Fruit fly (Drosophila melanogaster) whole organism, embryonic: ENCODE measurements around the gene wus.

Experiments
- Asciz ChIP-seq: fragments of 200-800 bp; sonication (Bioruptor generic); optimal IDR thresholded peaks from 2 replicates; lab custom pipeline; 2017; ENCODE audit warnings: missing biosample characterization, mild to moderate bottlenecking, missing genetic modification characterization, missing genetic modification reagents
- CG10274 ChIP-seq: fragments of 200-800 bp; sonication (Bioruptor generic); optimal IDR thresholded peaks from 3 replicates; lab custom pipeline; 2017; ENCODE audit warnings: missing biosample characterization, mild to moderate bottlenecking, missing genetic modification characterization
- CG10366 ChIP-seq: fragments of 200-800 bp; sonication (Bioruptor generic); IDR thresholded peaks from 2 replicates; pipeline ENCODE4 v1.3.6; 2022; ENCODE audit warnings: missing biosample characterization, missing genetic modification characterization
- CG11093 ChIP-seq: fragments of 200-800 bp; sonication (Bioruptor generic); IDR thresholded peaks from 3 replicates; pipeline ENCODE4 v1.3.6; 2022; ENCODE audit warnings: missing biosample characterization, missing genetic modification characterization
- CG11456 ChIP-seq: fragments of 200-800 bp; sonication (Bioruptor generic); IDR thresholded peaks from 3 replicates; pipeline ENCODE4 v1.3.6; 2022; ENCODE audit warnings: missing biosample characterization, missing genetic modification characterization
- CG11723 ChIP-seq: fragments of 200-800 bp; sonication (Bioruptor generic); optimal IDR thresholded peaks from 2 replicates; lab custom pipeline; 2017; ENCODE audit warnings: missing biosample characterization, mild to moderate bottlenecking, missing genetic modification characterization
- CG12744 ChIP-seq: fragments of 200-800 bp; sonication (Bioruptor generic); optimal IDR thresholded peaks from 2 replicates; lab custom pipeline; 2016; ENCODE audit warnings: missing biosample characterization, missing genetic modification characterization
- CG13894 ChIP-seq: fragments of 200-800 bp; sonication (Bioruptor generic); optimal IDR thresholded peaks from 3 replicates; lab custom pipeline; 2018; ENCODE audit warnings: missing biosample characterization, mild to moderate bottlenecking, missing genetic modification characterization, moderate library complexity
- CG14965 ChIP-seq: fragments of 200-800 bp; sonication (Bioruptor generic); optimal IDR thresholded peaks from 2 replicates; lab custom pipeline; 2016; ENCODE audit warnings: missing biosample characterization, missing genetic modification characterization, borderline replicate concordance
- CG15601 ChIP-seq: fragments of 200-800 bp; sonication (Bioruptor generic); optimal IDR thresholded peaks from 3 replicates; lab custom pipeline; 2019; ENCODE audit warnings: missing biosample characterization, mild to moderate bottlenecking, missing genetic modification characterization, moderate library complexity
- CG15696 ChIP-seq: fragments of 200-800 bp; sonication (Bioruptor generic); optimal IDR thresholded peaks from 2 replicates; lab custom pipeline; 2019; ENCODE audit warnings: missing biosample characterization, mild to moderate bottlenecking, missing genetic modification characterization, moderate library complexity
- CG17802 ChIP-seq: fragments of 200-800 bp; sonication (Bioruptor generic); optimal IDR thresholded peaks from 2 replicates; lab custom pipeline; 2018; ENCODE audit warnings: missing biosample characterization, mild to moderate bottlenecking, missing genetic modification characterization, moderate library complexity
- CG31388 ChIP-seq: fragments of 200-800 bp; sonication (Bioruptor generic); optimal IDR thresholded peaks from 2 replicates; lab custom pipeline; 2016; ENCODE audit warnings: missing biosample characterization, missing genetic modification characterization
- CG31441 ChIP-seq: fragments of 200-800 bp; sonication (Bioruptor generic); IDR thresholded peaks from 2 replicates; pipeline ENCODE4 v1.3.6; 2022; ENCODE audit warnings: missing biosample characterization, missing genetic modification characterization
- CG33557 ChIP-seq: fragments of 200-800 bp; sonication (Bioruptor generic); optimal IDR thresholded peaks from 2 replicates; lab custom pipeline; 2019; ENCODE audit warnings: missing biosample characterization, mild to moderate bottlenecking, missing genetic modification characterization, moderate library complexity
- CG3407 ChIP-seq: fragments of 200-800 bp; sonication (Bioruptor generic); optimal IDR thresholded peaks from 2 replicates; lab custom pipeline; 2018; ENCODE audit warnings: missing biosample characterization, mild to moderate bottlenecking, missing genetic modification characterization
- CG34224 ChIP-seq: fragments of 200-800 bp; sonication (Bioruptor generic); IDR thresholded peaks from 3 replicates; pipeline ENCODE4 v1.3.6; 2022; ENCODE audit warnings: missing biosample characterization, missing genetic modification characterization; ENCODE audit not compliant: partially characterized antibody
- CG42726 ChIP-seq: fragments of 200-800 bp; sonication (Bioruptor generic); IDR thresholded peaks from 2 replicates; pipeline ENCODE4 v1.3.6; 2022; ENCODE audit warnings: missing biosample characterization, missing genetic modification characterization; ENCODE audit not compliant: partially characterized antibody
- CG4282 ChIP-seq: fragments of 200-800 bp; sonication (Bioruptor generic); optimal IDR thresholded peaks from 2 replicates; lab custom pipeline; 2016; ENCODE audit warnings: missing biosample characterization, missing genetic modification characterization
- CG4328 ChIP-seq: fragments of 200-800 bp; sonication (Bioruptor generic); optimal IDR thresholded peaks from 3 replicates; lab custom pipeline; 2017; ENCODE audit warnings: missing biosample characterization, missing genetic modification reagents, missing genetic modification characterization
- CG8281 ChIP-seq: fragments of 200-800 bp; sonication (Bioruptor generic); optimal IDR thresholded peaks from 2 replicates; lab custom pipeline; 2018; ENCODE audit warnings: missing biosample characterization, mild to moderate bottlenecking, missing genetic modification characterization, moderate library complexity
- CG8924 ChIP-seq: fragments of 200-800 bp; optimal IDR thresholded peaks from 3 replicates; lab custom pipeline; 2019; ENCODE audit warnings: missing biosample characterization, mild to moderate bottlenecking, missing genetic modification characterization, moderate library complexity
- CG9817 ChIP-seq: fragments of 200-800 bp; sonication (Bioruptor generic); optimal IDR thresholded peaks from 2 replicates; lab custom pipeline; 2018; ENCODE audit warnings: missing biosample characterization, mild to moderate bottlenecking, missing genetic modification characterization, moderate library complexity
- Elba2 ChIP-seq: fragments of 200-800 bp; sonication (Bioruptor generic); optimal IDR thresholded peaks from 3 replicates; lab custom pipeline; 2016; ENCODE audit warnings: missing biosample characterization, missing genetic modification characterization
- Ets65A ChIP-seq: fragments of 200-800 bp; sonication (Bioruptor generic); peaks from one replicate; lab custom pipeline; 2016; ENCODE audit warnings: missing biosample characterization, missing genetic modification characterization
- Hey ChIP-seq: fragments of 200-800 bp; sonication (Bioruptor generic); optimal IDR thresholded peaks from 3 replicates; lab custom pipeline; 2018; ENCODE audit warnings: missing biosample characterization, mild to moderate bottlenecking, missing genetic modification characterization
- HmgZ ChIP-seq: fragments of 200-800 bp; sonication (Bioruptor generic); optimal IDR thresholded peaks from 2 replicates; lab custom pipeline; 2018; ENCODE audit warnings: missing biosample characterization, mild to moderate bottlenecking, missing genetic modification characterization
- NFAT ChIP-seq: fragments of 200-800 bp; sonication (Bioruptor generic); IDR thresholded peaks from 2 replicates; pipeline ENCODE4 v1.3.6; 2022; ENCODE audit warnings: missing biosample characterization, missing genetic modification characterization
- Side ChIP-seq: fragments of 200-800 bp; sonication (Bioruptor generic); optimal IDR thresholded peaks from 2 replicates; lab custom pipeline; 2016; ENCODE audit warnings: missing biosample characterization, missing genetic modification characterization
- Sry-β ChIP-seq: fragments of 200-800 bp; sonication (Bioruptor generic); optimal IDR thresholded peaks from 2 replicates; lab custom pipeline; 2018; ENCODE audit warnings: missing biosample characterization, mild to moderate bottlenecking, missing genetic modification characterization, moderate library complexity
- abd-A ChIP-seq: fragments of 200-800 bp; sonication (Bioruptor generic); optimal IDR thresholded peaks from 3 replicates; lab custom pipeline; 2019; ENCODE audit warnings: missing biosample characterization, mild to moderate bottlenecking, missing genetic modification characterization, moderate library complexity
- ash1 ChIP-seq: fragments of 200-800 bp; sonication (Bioruptor generic); optimal IDR thresholded peaks from 2 replicates; lab custom pipeline; 2018; ENCODE audit warnings: missing biosample characterization, mild to moderate bottlenecking, missing genetic modification characterization
- cad ChIP-seq: fragments of >200 bp; optimal IDR thresholded peaks from 2 replicates; lab custom pipeline; 2017; ENCODE audit warnings: missing biosample characterization, missing genetic modification characterization
- chinmo ChIP-seq: fragments of 200-800 bp; sonication (Bioruptor generic); IDR thresholded peaks from 4 replicates; pipeline ENCODE4 v1.3.6; 2022; ENCODE audit warnings: missing biosample characterization, missing genetic modification characterization; ENCODE audit not compliant: partially characterized antibody
- dm ChIP-seq: fragments of 200-800 bp; sonication (Bioruptor generic); optimal IDR thresholded peaks from 3 replicates; lab custom pipeline; 2016; ENCODE audit warnings: missing biosample characterization, missing genetic modification characterization
- ewg ChIP-seq: fragments of 200-800 bp; sonication (Bioruptor generic); optimal IDR thresholded peaks from 3 replicates; lab custom pipeline; 2017; ENCODE audit warnings: mild to moderate bottlenecking, missing biosample characterization, missing genetic modification reagents, missing genetic modification characterization
- fru ChIP-seq: fragments of >200 bp; optimal IDR thresholded peaks from 2 replicates; lab custom pipeline; 2017
- knrl ChIP-seq: fragments of 200-800 bp; sonication (Bioruptor generic); IDR thresholded peaks from 3 replicates; pipeline ENCODE4 v1.3.6; 2022; ENCODE audit warnings: missing biosample characterization, missing genetic modification characterization; ENCODE audit not compliant: partially characterized antibody
- lola ChIP-seq, 3 experiments: fragments of >200 bp in 2 of 3; fragments of 200-800 bp in 1 of 3; sonication (Bioruptor generic) in 1 of 3; optimal IDR thresholded peaks; 2 replicates each; lab custom pipeline; 2017 to 2019; ENCODE audit warnings: missing biosample characterization in 3 of 3, missing genetic modification characterization in 3 of 3, mild to moderate bottlenecking in 1 of 3, moderate library complexity in 1 of 3
- maf-S ChIP-seq: fragments of 200-800 bp; sonication (Bioruptor generic); optimal IDR thresholded peaks from 2 replicates; lab custom pipeline; 2016; ENCODE audit warnings: missing biosample characterization, missing genetic modification characterization
- nerfin-1 ChIP-seq: fragments of 200-800 bp; sonication (Bioruptor generic); optimal IDR thresholded peaks from 3 replicates; lab custom pipeline; 2019; ENCODE audit warnings: missing biosample characterization, mild to moderate bottlenecking, missing genetic modification characterization, moderate library complexity
- p53 ChIP-seq: fragments of 200-800 bp; sonication (Bioruptor generic); optimal IDR thresholded peaks from 2 replicates; lab custom pipeline; 2016; ENCODE audit warnings: missing biosample characterization, missing genetic modification characterization
- pnt ChIP-seq: fragments of 200-800 bp; sonication (Bioruptor generic); optimal IDR thresholded peaks from 3 replicates; lab custom pipeline; 2016; ENCODE audit warnings: missing biosample characterization, missing genetic modification characterization
- pzg ChIP-seq: fragments of 200-800 bp; sonication (Bioruptor generic); optimal IDR thresholded peaks from 3 replicates; lab custom pipeline; 2018; ENCODE audit warnings: missing biosample characterization, mild to moderate bottlenecking, missing genetic modification characterization, moderate library complexity
- repo ChIP-seq: fragments of 200-800 bp; sonication (Bioruptor generic); optimal IDR thresholded peaks from 2 replicates; lab custom pipeline; 2016; ENCODE audit warnings: missing biosample characterization, missing genetic modification characterization
- scrt ChIP-seq: fragments of 200-800 bp; sonication (Bioruptor generic); optimal IDR thresholded peaks from 2 replicates; lab custom pipeline; 2018; ENCODE audit warnings: missing biosample characterization, mild to moderate bottlenecking, missing genetic modification characterization, moderate library complexity
- sens ChIP-seq: fragments of 200-800 bp; sonication (Bioruptor generic); peaks from one replicate; lab custom pipeline; 2016; ENCODE audit warnings: missing biosample characterization, missing genetic modification characterization
- shn ChIP-seq: fragments of 200-800 bp; sonication (Bioruptor generic); optimal IDR thresholded peaks from 3 replicates; lab custom pipeline; 2016; ENCODE audit warnings: missing biosample characterization, missing genetic modification characterization
- sr ChIP-seq: fragments of 200-800 bp; sonication (Bioruptor generic); IDR thresholded peaks from 3 replicates; pipeline ENCODE4 v1.3.6; 2022; ENCODE audit warnings: missing biosample characterization, missing genetic modification characterization
- stc ChIP-seq: fragments of 200-800 bp; sonication (Bioruptor generic); IDR thresholded peaks from 2 replicates; pipeline ENCODE4 v1.3.6; 2022; ENCODE audit warnings: missing biosample characterization, missing genetic modification characterization
- ttk ChIP-seq: fragments of 200-800 bp; sonication (Bioruptor generic); IDR thresholded peaks from 2 replicates; pipeline ENCODE4 v2.1.2; 2022; ENCODE audit warnings: missing biosample characterization, missing genetic modification characterization

wus gene

dm6 chrX:16944049-16944532, 3.4 kb upstream of the wus start (continued):
- no peak for TF ChIP-seq maf-S (GFP tag; lab: Kevin White, UChicago)
- TF ChIP-seq ash1 (GFP tag; lab: Kevin White, UChicago) = no peak
- no peak for TF ChIP-seq CG17802 (tag; lab: Kevin White, UChicago)
- TF ChIP-seq Hey (tag; lab: Kevin White, UChicago) = no peak
- peak; percentile 19 for TF ChIP-seq abd-A (tag; lab: Kevin White, UChicago)
- TF ChIP-seq stc (GFP tag; lab: Robert Waterston, UW) = peak; percentile 49; the same call in 1 of the 2 replicates
- no peak for TF ChIP-seq CG34224 (GFP tag; lab: Robert Waterston, UW)
- peak; percentile 47 for TF ChIP-seq Asciz (GFP tag; lab: Kevin White, UChicago)
- no peak for TF ChIP-seq CG42726 (GFP tag; lab: Robert Waterston, UW)
- TF ChIP-seq CG11456 (GFP tag; lab: Robert Waterston, UW) = no peak
- TF ChIP-seq pzg = no peak
- peak; percentile 50 for TF ChIP-seq scrt (GFP tag; lab: Kevin White, UChicago)
- no peak for TF ChIP-seq CG4282
- no peak for TF ChIP-seq CG11093
- TF ChIP-seq ewg = no peak
- TF ChIP-seq chinmo = 0 out of 4 replicates have a peak, but pooled peaks have one; percentile 19
- no peak for TF ChIP-seq shn (GFP tag; lab: Kevin White, UChicago)
- peak; percentile 42 for TF ChIP-seq CG8281 (tag; lab: Kevin White, UChicago)
- no peak for TF ChIP-seq CG33557 (GFP tag; lab: Kevin White, UChicago)
- TF ChIP-seq CG3407 (GFP tag; lab: Kevin White, UChicago) = no peak
- no peak for TF ChIP-seq CG15601
- no peak for TF ChIP-seq repo (GFP tag; lab: Kevin White, UChicago)
- no peak for TF ChIP-seq CG12744 (GFP tag; lab: Kevin White, UChicago)
- TF ChIP-seq cad (GFP tag; lab: Kevin White, UChicago) = no peak
- peak; percentile 40 for TF ChIP-seq HmgZ (tag; lab: Kevin White, UChicago)
- TF ChIP-seq pnt (GFP tag; lab: Kevin White, UChicago) = no peak
- TF ChIP-seq CG14965 (GFP tag; lab: Kevin White, UChicago) = no peak
- TF ChIP-seq CG10274 (GFP tag; lab: Kevin White, UChicago) = no peak
- TF ChIP-seq CG31441 = peak; percentile 78
- TF ChIP-seq nerfin-1 (tag; lab: Kevin White, UChicago) = no peak
- TF ChIP-seq CG13894 = peak; percentile 60
- no peak for TF ChIP-seq sr
- no peak for TF ChIP-seq knrl (GFP tag; lab: Robert Waterston, UW)
- TF ChIP-seq CG11723 (GFP tag; lab: Kevin White, UChicago) = no peak
- peak; percentile 74 for TF ChIP-seq CG8924 (tag; lab: Kevin White, UChicago)
- TF ChIP-seq CG4328 = peak; percentile 19
- TF ChIP-seq Elba2 (GFP tag; lab: Kevin White, UChicago) = no peak
- peak; percentile 46 for TF ChIP-seq CG9817 (tag; lab: Kevin White, UChicago)
- no peak; the same call in 1 of the 2 replicates for TF ChIP-seq CG10366 (GFP tag; lab: Robert Waterston, UW)
- peak; percentile 19 for TF ChIP-seq CG15696 (tag; lab: Kevin White, UChicago)
- no peak for TF ChIP-seq p53 (GFP tag; lab: Kevin White, UChicago)
- no peak for TF ChIP-seq fru (lab: Kevin White, UChicago)
- TF ChIP-seq Ets65A (GFP tag; lab: Kevin White, UChicago) = no peak
- TF ChIP-seq Sry-β = no peak
- TF ChIP-seq ttk (GFP tag; lab: Robert Waterston, UW) = peak; percentile 24; the same call in 1 of the 2 replicates
- TF ChIP-seq Side = no peak
- no peak for TF ChIP-seq NFAT (GFP tag; lab: Robert Waterston, UW)
- TF ChIP-seq sens = peak; percentile 14
- TF ChIP-seq dm = no peak
- TF ChIP-seq lola (GFP tag; optimal IDR thresholded peaks at IDR 0.05; lab: Kevin White, UChicago) = peak in 1 of 3 experiments; percentile 8
- no peak for TF ChIP-seq CG31388 (GFP tag; lab: Kevin White, UChicago)
